Fruit fly (Drosophila melanogaster) whole organism, embryonic: Measurements from ENCODE around the gene Dpm1.

Experiments
- Abd-B ChIP-seq: fragments of 200-800 bp; sonication (Bioruptor generic); optimal IDR thresholded peaks from 2 replicates; lab custom pipeline; 2018; ENCODE audit warnings: missing biosample characterization, mild to moderate bottlenecking, missing genetic modification characterization, moderate library complexity
- Bdp1 ChIP-seq: fragments of 200-800 bp; sonication (Bioruptor generic); optimal IDR thresholded peaks from 3 replicates; lab custom pipeline; 2016; ENCODE audit warnings: missing biosample characterization, missing genetic modification characterization
- CG11695 ChIP-seq: fragments of 200-800 bp; sonication (Bioruptor generic); IDR thresholded peaks from 3 replicates; pipeline ENCODE4 v1.3.6; 2022; ENCODE audit warnings: missing biosample characterization, missing genetic modification characterization
- CG12155 ChIP-seq: fragments of 200-800 bp; sonication (Bioruptor generic); optimal IDR thresholded peaks from 3 replicates; lab custom pipeline; 2016; ENCODE audit warnings: missing biosample characterization, missing genetic modification characterization
- CG17186 ChIP-seq: fragments of 200-800 bp; sonication (Bioruptor generic); optimal IDR thresholded peaks from 3 replicates; lab custom pipeline; 2017; ENCODE audit warnings: missing biosample characterization, missing genetic modification reagents, missing genetic modification characterization
- CG2129 ChIP-seq: fragments of 200-800 bp; sonication (Bioruptor generic); IDR thresholded peaks from 2 replicates; pipeline ENCODE4 v1.3.6; 2022; ENCODE audit warnings: missing biosample characterization, missing genetic modification characterization; ENCODE audit not compliant: partially characterized antibody
- CG33213 ChIP-seq: fragments of 200-800 bp; sonication (Bioruptor generic); optimal IDR thresholded peaks from 3 replicates; lab custom pipeline; 2016; ENCODE audit warnings: missing biosample characterization, missing genetic modification characterization
- CG3847 ChIP-seq: fragments of 200-800 bp; sonication (Bioruptor generic); IDR thresholded peaks from 2 replicates; pipeline ENCODE4 v1.3.6; 2022; ENCODE audit warnings: missing biosample characterization, missing genetic modification characterization
- CG4360 ChIP-seq: fragments of 200-800 bp; sonication (Bioruptor generic); IDR thresholded peaks from 2 replicates; pipeline ENCODE4 v1.3.6; 2022; ENCODE audit warnings: missing biosample characterization, missing genetic modification characterization
- CG6272 ChIP-seq: fragments of 200-800 bp; sonication (Bioruptor generic); IDR thresholded peaks from 2 replicates; pipeline ENCODE4 v1.3.6; 2022; ENCODE audit warnings: missing biosample characterization, missing genetic modification characterization
- CG8281 ChIP-seq: fragments of 200-800 bp; sonication (Bioruptor generic); optimal IDR thresholded peaks from 2 replicates; lab custom pipeline; 2018; ENCODE audit warnings: missing biosample characterization, mild to moderate bottlenecking, missing genetic modification characterization, moderate library complexity
- D ChIP-seq, 2 experiments: fragments of 200-800 bp in 1 of 2; fragments of >200 bp in 1 of 2; sonication (Bioruptor generic) in 1 of 2; optimal IDR thresholded peaks; 2 replicates in 1 of 2; 3 replicates in 1 of 2; lab custom pipeline; 2017; ENCODE audit warnings: mild to moderate bottlenecking in 1 of 2, missing biosample characterization in 1 of 2, missing genetic modification characterization in 1 of 2, missing genetic modification reagents in 1 of 2
- Deaf1 ChIP-seq: fragments of 200-800 bp; optimal IDR thresholded peaks from 3 replicates; lab custom pipeline; 2019; ENCODE audit warnings: missing biosample characterization, mild to moderate bottlenecking, missing genetic modification characterization, moderate library complexity
- HLH54F ChIP-seq: fragments of 200-800 bp; sonication (Bioruptor generic); optimal IDR thresholded peaks from 3 replicates; lab custom pipeline; 2016; ENCODE audit warnings: missing biosample characterization, missing genetic modification characterization
- MTF-1 ChIP-seq: fragments of 200-800 bp; sonication (Bioruptor generic); optimal IDR thresholded peaks from 2 replicates; lab custom pipeline; 2018; ENCODE audit warnings: missing biosample characterization, mild to moderate bottlenecking, missing genetic modification characterization, borderline replicate concordance
- Myb ChIP-seq: fragments of 200-800 bp; sonication (Bioruptor generic); optimal IDR thresholded peaks from 2 replicates; lab custom pipeline; 2016; ENCODE audit warnings: missing biosample characterization, missing genetic modification characterization
- Nf-YB ChIP-seq: fragments of 200-800 bp; sonication (Bioruptor generic); optimal IDR thresholded peaks from 3 replicates; lab custom pipeline; 2019; ENCODE audit warnings: missing biosample characterization, mild to moderate bottlenecking, missing genetic modification characterization, moderate library complexity
- Nf-YC ChIP-seq: fragments of 200-800 bp; optimal IDR thresholded peaks from 3 replicates; lab custom pipeline; 2019; ENCODE audit warnings: missing biosample characterization, mild to moderate bottlenecking, missing genetic modification characterization, moderate library complexity
- Pdp1 ChIP-seq, 2 experiments: fragments of 200-800 bp; sonication (Bioruptor generic); optimal IDR thresholded peaks; 3 replicates each; lab custom pipeline; 2016; ENCODE audit warnings: missing biosample characterization in 2 of 2, missing genetic modification characterization in 2 of 2, mild to moderate bottlenecking in 1 of 2, moderate library complexity in 1 of 2
- Poxn ChIP-seq: fragments of 200-800 bp; sonication (Bioruptor generic); IDR thresholded peaks from 2 replicates; pipeline ENCODE4 v1.3.6; 2022; ENCODE audit warnings: missing biosample characterization, missing genetic modification characterization
- Ravus ChIP-seq: fragments of 200-800 bp; sonication (Bioruptor generic); IDR thresholded peaks from 2 replicates; pipeline ENCODE4 v1.3.6; 2022; ENCODE audit warnings: missing biosample characterization, missing genetic modification characterization
- Sox100B ChIP-seq: fragments of 200-800 bp; sonication (Bioruptor generic); optimal IDR thresholded peaks from 3 replicates; lab custom pipeline; 2018; ENCODE audit warnings: missing biosample characterization, mild to moderate bottlenecking, missing genetic modification characterization
- Trl ChIP-seq, 3 experiments: fragments of >200 bp in 2 of 3; fragments of 200-800 bp in 1 of 3; sonication (Bioruptor generic) in 1 of 3; optimal IDR thresholded peaks; 2 replicates in 1 of 3; 3 replicates in 2 of 3; lab custom pipeline; 2016 to 2017; ENCODE audit warnings: missing biosample characterization in 1 of 3, missing genetic modification characterization in 1 of 3
- abd-A ChIP-seq: fragments of 200-800 bp; sonication (Bioruptor generic); optimal IDR thresholded peaks from 3 replicates; lab custom pipeline; 2019; ENCODE audit warnings: missing biosample characterization, mild to moderate bottlenecking, missing genetic modification characterization, moderate library complexity
- cg ChIP-seq: fragments of 200-800 bp; sonication (Bioruptor generic); optimal IDR thresholded peaks from 3 replicates; lab custom pipeline; 2019; ENCODE audit warnings: missing biosample characterization, mild to moderate bottlenecking, missing genetic modification characterization, moderate library complexity
- ewg ChIP-seq: fragments of 200-800 bp; sonication (Bioruptor generic); optimal IDR thresholded peaks from 3 replicates; lab custom pipeline; 2017; ENCODE audit warnings: mild to moderate bottlenecking, missing biosample characterization, missing genetic modification reagents, missing genetic modification characterization
- exex ChIP-seq: fragments of 200-800 bp; sonication (Bioruptor generic); optimal IDR thresholded peaks from 4 replicates; lab custom pipeline; 2018; ENCODE audit warnings: missing biosample characterization, mild to moderate bottlenecking, missing genetic modification characterization, moderate library complexity
- fu2 ChIP-seq: fragments of 200-800 bp; sonication (Bioruptor generic); optimal IDR thresholded peaks from 2 replicates; lab custom pipeline; 2016; ENCODE audit warnings: missing biosample characterization, missing genetic modification characterization
- gsb ChIP-seq: fragments of 200-800 bp; sonication (Bioruptor generic); IDR thresholded peaks from 2 replicates; pipeline ENCODE4 v1.3.6; 2022; ENCODE audit warnings: missing biosample characterization, missing genetic modification characterization
- jigr1 ChIP-seq: fragments of 200-800 bp; sonication (Bioruptor generic); IDR thresholded peaks from 3 replicates; pipeline ENCODE4 v1.3.6; 2022; ENCODE audit warnings: missing biosample characterization, missing genetic modification characterization
- klu ChIP-seq: fragments of 200-800 bp; sonication (Bioruptor generic); IDR thresholded peaks from 2 replicates; pipeline ENCODE4 v1.3.6; 2022; ENCODE audit warnings: missing biosample characterization, missing genetic modification characterization
- lov ChIP-seq, 2 experiments: fragments of 200-800 bp in 1 of 2; fragments of >200 bp in 1 of 2; sonication (Bioruptor generic) in 1 of 2; IDR thresholded peaks in 1 of 2; optimal IDR thresholded peaks in 1 of 2; 2 replicates in 1 of 2; 3 replicates in 1 of 2; pipeline versions ENCODE4 v1.3.6 to Lab custom; 2017 to 2022; ENCODE audit warnings: missing biosample characterization in 1 of 2, missing genetic modification characterization in 1 of 2
- tgo ChIP-seq: fragments of 200-800 bp; sonication (Bioruptor generic); IDR thresholded peaks from 3 replicates; pipeline ENCODE4 v1.3.6; 2022; ENCODE audit warnings: missing biosample characterization, missing genetic modification characterization
- usp ChIP-seq: fragments of >200 bp; optimal IDR thresholded peaks from 2 replicates; lab custom pipeline; 2017; ENCODE audit warnings: missing biosample characterization, missing genetic modification characterization
- vnd ChIP-seq: fragments of 200-800 bp; sonication (Bioruptor generic); IDR thresholded peaks from 3 replicates; pipeline ENCODE4 v1.3.6; 2022; ENCODE audit warnings: missing biosample characterization, missing genetic modification characterization; ENCODE audit not compliant: partially characterized antibody
- zen ChIP-seq: fragments of 200-800 bp; sonication (Bioruptor generic); optimal IDR thresholded peaks from 3 replicates; lab custom pipeline; 2018; ENCODE audit warnings: missing biosample characterization, mild to moderate bottlenecking, missing genetic modification characterization, moderate library complexity
- zfh1 ChIP-seq: fragments of 200-800 bp; sonication (Bioruptor generic); IDR thresholded peaks from 3 replicates; pipeline ENCODE4 v1.3.6; 2022; ENCODE audit warnings: missing biosample characterization, missing genetic modification characterization

The Dpm1 gene

DNA sequence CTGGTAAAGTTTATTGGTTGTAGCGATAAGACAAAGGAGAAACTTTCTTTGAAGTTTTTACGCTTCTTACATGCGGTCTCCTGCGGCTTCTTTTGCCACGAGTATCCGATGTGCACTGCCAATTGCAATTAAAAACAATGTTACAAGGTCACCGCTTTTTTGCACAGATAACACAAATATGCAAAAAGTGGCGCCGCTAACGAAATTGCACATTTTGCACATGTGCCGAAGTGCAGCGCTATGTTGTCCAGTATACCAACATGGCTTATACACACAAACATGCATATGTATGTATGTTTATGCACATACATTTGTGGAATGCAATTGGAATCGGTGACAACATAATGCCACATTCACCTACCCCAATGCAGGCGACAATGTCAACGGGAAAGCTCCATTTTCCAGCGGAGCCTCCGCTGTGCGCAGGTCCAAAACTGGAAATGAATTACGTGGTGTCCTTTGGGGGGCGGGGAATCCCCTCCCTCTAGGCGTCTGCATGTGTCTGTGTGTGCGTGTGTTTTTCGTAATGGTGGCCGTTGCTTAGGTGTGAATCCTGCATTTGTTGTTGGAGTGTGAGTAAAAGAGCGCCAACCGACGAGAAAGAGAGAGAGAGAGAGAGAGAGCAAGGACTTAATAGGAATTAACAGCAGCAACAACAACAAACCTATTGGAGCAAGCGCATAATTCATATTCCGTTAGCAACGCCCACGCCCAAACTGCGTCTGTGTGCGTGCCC, 46.8 kb downstream of the Dpm1 start (continued):
- TF ChIP-seq D (optimal IDR thresholded peaks at IDR 0.05; lab: Kevin White, UChicago) = peak; percentile 51
- TF ChIP-seq D (GFP tag; optimal IDR thresholded peaks at IDR 0.05; lab: Kevin White, UChicago) = no peak
- no peak for TF ChIP-seq CG8281 (tag; lab: Kevin White, UChicago)
- TF ChIP-seq CG17186 (GFP tag; lab: Kevin White, UChicago) = no peak
- TF ChIP-seq lov (optimal IDR thresholded peaks at IDR 0.05; lab: Kevin White, UChicago) = no peak
- TF ChIP-seq lov (GFP tag; IDR thresholded peaks at IDR 0.05; lab: Robert Waterston, UW) = no peak
- peak; percentile 57 for TF ChIP-seq Deaf1 (tag; lab: Kevin White, UChicago)
- no peak for TF ChIP-seq exex
- TF ChIP-seq CG3847 (GFP tag; lab: Robert Waterston, UW) = no peak
- TF ChIP-seq CG33213 (GFP tag; lab: Kevin White, UChicago) = no peak
- TF ChIP-seq ewg (GFP tag; lab: Kevin White, UChicago) = peak; percentile 79
- TF ChIP-seq Nf-YC (tag; lab: Kevin White, UChicago) = peak; percentile 91
- TF ChIP-seq gsb (GFP tag; lab: Robert Waterston, UW) = no peak
- peak; percentile 14 to 51 for TF ChIP-seq Trl (optimal IDR thresholded peaks at IDR 0.05; lab: Kevin White, UChicago)
- TF ChIP-seq Trl (GFP tag; optimal IDR thresholded peaks at IDR 0.05; lab: Kevin White, UChicago) = no peak
- no peak for TF ChIP-seq HLH54F
- no peak for TF ChIP-seq usp
- no peak for TF ChIP-seq Sox100B
- TF ChIP-seq zfh1 (GFP tag; lab: Robert Waterston, UW) = no peak
- no peak for TF ChIP-seq Ravus (GFP tag; lab: Robert Waterston, UW)
- peak; percentile 81 for TF ChIP-seq Nf-YB (GFP tag; lab: Kevin White, UChicago)
- peak; percentile 83 for TF ChIP-seq abd-A (tag; lab: Kevin White, UChicago)
- no peak for TF ChIP-seq vnd (GFP tag; lab: Robert Waterston, UW)
- TF ChIP-seq CG4360 (GFP tag; lab: Robert Waterston, UW) = peak; percentile 65
- TF ChIP-seq fu2 (GFP tag; lab: Kevin White, UChicago) = no peak
- TF ChIP-seq Pdp1 (GFP tag; optimal IDR thresholded peaks at IDR 0.05; lab: Kevin White, UChicago) = no peak
- TF ChIP-seq Bdp1 (GFP tag; lab: Kevin White, UChicago) = no peak
- TF ChIP-seq cg (GFP tag; lab: Kevin White, UChicago) = peak; percentile 66
- no peak for TF ChIP-seq klu (GFP tag; lab: Robert Waterston, UW)
- no peak for TF ChIP-seq Myb (GFP tag; lab: Kevin White, UChicago)
- TF ChIP-seq zen (tag; lab: Kevin White, UChicago) = no peak
- TF ChIP-seq Abd-B = no peak
- TF ChIP-seq CG11695 (GFP tag; lab: Robert Waterston, UW) = no peak
- TF ChIP-seq CG2129 = no peak
- no peak for TF ChIP-seq CG6272 (GFP tag; lab: Robert Waterston, UW)
- TF ChIP-seq jigr1 (GFP tag; lab: Robert Waterston, UW) = no peak
- no peak for TF ChIP-seq Poxn (GFP tag; lab: Robert Waterston, UW)
- no peak for TF ChIP-seq tgo (GFP tag; lab: Robert Waterston, UW)
- TF ChIP-seq CG12155 = no peak
- no peak for TF ChIP-seq MTF-1
